Fruit fly (Drosophila melanogaster): Measurements from ENCODE around the gene CG9630.

CG9630 gene

DNA sequence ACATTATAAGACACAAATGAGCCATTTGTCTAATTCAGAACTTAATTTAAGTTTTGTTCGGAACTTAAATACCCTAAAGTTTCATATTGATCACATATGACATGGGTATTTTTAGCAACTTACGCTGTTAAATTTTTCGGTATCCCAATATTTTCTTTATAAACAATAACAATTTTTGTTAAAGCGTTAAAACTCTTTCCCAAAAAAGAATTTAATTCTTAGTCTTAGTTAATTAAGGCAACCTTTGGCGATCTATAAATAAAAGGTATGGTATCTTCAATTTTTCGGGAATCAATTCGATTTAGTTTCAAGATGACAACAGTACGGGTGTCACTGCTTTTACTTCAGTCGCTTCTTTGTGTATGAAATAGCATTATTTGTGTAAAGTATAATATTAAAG lies 21.2 kb upstream of the CG9630 start, which contains the start of gene CG31464:
Gene CG31464, plus strand, starts transcription at position 301 of the 400 bp plus-strand sequence.
- TF ChIP-seq vri (GFP tag; optimal IDR thresholded peaks at IDR 0.05) (no peak), Smox (GFP tag; optimal IDR thresholded peaks at IDR 0.05) (no peak), CG8319 (GFP tag; optimal IDR thresholded peaks at IDR 0.05) (no peak), Eip78C (GFP tag) (no peak), CG3919 (GFP tag; optimal IDR thresholded peaks at IDR 0.05) (no peak), fd59A (GFP tag; optimal IDR thresholded peaks at IDR 0.05) (no peak), Hr39 (GFP tag; optimal IDR thresholded peaks at IDR 0.05) (no peak), CG11902 (GFP tag; optimal IDR thresholded peaks at IDR 0.05) (no peak)

- TF ChIP-seq CG11294 (GFP tag; IDR thresholded peaks at IDR 0.05) (no peak), dsx (GFP tag; optimal IDR thresholded peaks at IDR 0.05; ENCODE audit: poor library complexity, severe bottlenecking) (no peak), CG4318 (GFP tag; optimal IDR thresholded peaks at IDR 0.05) (no peak), svp (GFP tag) (no peak), CG6792 (GFP tag; optimal IDR thresholded peaks at IDR 0.05) (no peak), CG10631 (GFP tag; optimal IDR thresholded peaks at IDR 0.05) (no peak), cyc (GFP tag; optimal IDR thresholded peaks at IDR 0.05) (no peak), Hr39 (GFP tag; optimal IDR thresholded peaks at IDR 0.05) (no peak), CG15336 (GFP tag; IDR thresholded peaks at IDR 0.05) (no peak), acj6 (GFP tag; optimal IDR thresholded peaks at IDR 0.05) (no peak), CG31627 (GFP tag; optimal IDR thresholded peaks at IDR 0.05) (no peak), Eip78C (GFP tag) (no peak), achi (GFP tag; optimal IDR thresholded peaks at IDR 0.05) (no peak), CG6163 (GFP tag; IDR thresholded peaks at IDR 0.05) (no peak), CG3919 (GFP tag; optimal IDR thresholded peaks at IDR 0.05) (no peak), CG8319 (GFP tag; optimal IDR thresholded peaks at IDR 0.05) (no peak), fd85E (GFP tag; optimal IDR thresholded peaks at IDR 0.05) (no peak), lz (GFP tag; optimal IDR thresholded peaks at IDR 0.05) (no peak), CG8632 (GFP tag; optimal IDR thresholded peaks at IDR 0.05) (no peak), Eip75B (GFP tag; optimal IDR thresholded peaks at IDR 0.05) (no peak)
Observed at dm6 chr3R:8290478-8290877, 20.8 kb upstream of the CG9630 start, which contains the start of gene CG11672. Gene CG11672 (minus strand): TSS chr3R:8290578.

DNA sequence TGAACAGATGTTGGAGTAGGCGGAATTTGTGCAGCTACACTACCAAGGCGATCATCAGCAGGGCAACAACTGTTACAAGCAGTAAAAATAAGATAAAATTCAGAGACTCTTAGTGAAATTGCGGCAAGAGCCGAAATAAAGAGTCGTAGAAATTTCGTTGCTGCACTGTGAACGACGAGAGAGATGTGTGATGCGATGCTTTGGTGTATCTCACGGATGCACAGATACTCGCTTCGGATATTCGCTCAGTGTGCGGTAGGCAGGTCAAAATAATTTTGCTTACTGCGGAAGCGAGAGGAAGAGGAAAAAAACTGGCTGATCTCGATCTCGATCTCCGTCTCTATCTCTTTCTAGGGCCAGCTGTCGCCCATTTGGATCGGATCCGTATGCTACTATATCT lies 19.1 kb upstream of the CG9630 start:
- peak; percentile 45 for TF ChIP-seq svp (GFP tag)
- no peak for TF ChIP-seq Lpt (GFP tag; optimal IDR thresholded peaks at IDR 0.05)

dm6 chr3R:8287697-8288096 lies 18.0 kb upstream of the CG9630 start, which contains the start of gene Nazo:
Gene Nazo (plus strand): TSS chr3R:8287876.
- no peak for TF ChIP-seq Met (GFP tag; optimal IDR thresholded peaks at IDR 0.05)
- TF ChIP-seq Eip93F (GFP tag; optimal IDR thresholded peaks at IDR 0.05), result no peak
- TF ChIP-seq fd85E (GFP tag; optimal IDR thresholded peaks at IDR 0.05), result no peak
- no peak for TF ChIP-seq CG16779 (tag; optimal IDR thresholded peaks at IDR 0.05)
- TF ChIP-seq topi (GFP tag; optimal IDR thresholded peaks at IDR 0.05), result no peak
- no peak for TF ChIP-seq lz (GFP tag; optimal IDR thresholded peaks at IDR 0.05)
- TF ChIP-seq CG11762 (GFP tag; optimal IDR thresholded peaks at IDR 0.05; ENCODE audit: insufficient read depth), result no peak
- TF ChIP-seq CG1621 (tag; optimal IDR thresholded peaks at IDR 0.05), result no peak
- no peak for TF ChIP-seq CG10631 (GFP tag; optimal IDR thresholded peaks at IDR 0.05)
- no peak for TF ChIP-seq CG32006 (GFP tag; optimal IDR thresholded peaks at IDR 0.05)
- TF ChIP-seq fd59A (GFP tag; optimal IDR thresholded peaks at IDR 0.05), result no peak
- TF ChIP-seq CG9139 (GFP tag; optimal IDR thresholded peaks at IDR 0.05), result no peak
- TF ChIP-seq pdm3 (GFP tag; optimal IDR thresholded peaks at IDR 0.05), result no peak
- no peak for TF ChIP-seq Eip75B (GFP tag; optimal IDR thresholded peaks at IDR 0.05)
- no peak for TF ChIP-seq CG10669 (GFP tag; optimal IDR thresholded peaks at IDR 0.05)
- TF ChIP-seq OdsH (GFP tag; optimal IDR thresholded peaks at IDR 0.05), result no peak
- TF ChIP-seq CG6854 (GFP tag; optimal IDR thresholded peaks at IDR 0.05), result no peak
- TF ChIP-seq fkh (GFP tag; optimal IDR thresholded peaks at IDR 0.05), result no peak
- no peak for TF ChIP-seq Ets96B (tag; optimal IDR thresholded peaks at IDR 0.05)
